Worm (Caenorhabditis elegans): ENCODE measurements around the gene C55A6.12.
A peak's percentile ranks its signal among the peaks of the same experiment; 100 is the strongest.

Gene C55A6.12

ce11 chrV:11508773-11509172 is 5.8 kb upstream of the C55A6.12 start, which contains the start of gene ttll-5:
Gene ttll-5, plus strand, starts transcription at chrV:11509060.
- TF ChIP-seq snpc-1.1 (tag; optimal IDR thresholded peaks at IDR 0.05; ENCODE audit: insufficient read depth) (no peak), nhr-179 (tag; optimal IDR thresholded peaks at IDR 0.05) (no peak), F37B4.10 (GFP tag; IDR thresholded peaks at IDR 0.05) (no peak), hmg-1.2 (GFP tag; IDR thresholded peaks at IDR 0.05) (no peak), egl-18 (GFP tag; IDR thresholded peaks at IDR 0.05) (no peak), him-1 (tag; optimal IDR thresholded peaks at IDR 0.05) (no peak), lin-40 (tag; optimal IDR thresholded peaks at IDR 0.05) (no peak), Y53G8AR.9 (GFP tag; conservative IDR thresholded peaks at IDR 0.05) (no peak), ets-4 (GFP tag; optimal IDR thresholded peaks at IDR 0.05) (no peak), somi-1 (GFP tag; optimal IDR thresholded peaks at IDR 0.05) (no peak), die-1 (tag; optimal IDR thresholded peaks at IDR 0.05) (no peak), cebp-2 (GFP tag; IDR thresholded peaks at IDR 0.05) (no peak), bed-2 (GFP tag; IDR thresholded peaks at IDR 0.05) (no peak), T07F8.4 (tag; optimal IDR thresholded peaks at IDR 0.05) (no peak), attf-6 (GFP tag; IDR thresholded peaks at IDR 0.05) (no peak), madf-10 (tag; optimal IDR thresholded peaks at IDR 0.05) (no peak), ceh-58 (GFP tag; IDR thresholded peaks at IDR 0.05) (no peak), F22D6.2 (tag; optimal IDR thresholded peaks at IDR 0.05) (no peak)

- TF ChIP-seq him-1 (tag; optimal IDR thresholded peaks at IDR 0.05) (no peak), madf-6 (GFP tag; IDR thresholded peaks at IDR 0.05) (no peak), Y53F4B.3 (GFP tag; IDR thresholded peaks at IDR 0.05) (no peak), cebp-2 (GFP tag; IDR thresholded peaks at IDR 0.05) (no peak), ceh-58 (GFP tag; IDR thresholded peaks at IDR 0.05) (no peak)
These were observed 3.4 kb upstream of the C55A6.12 start for ce11 chrV:11506347-11506746.

ce11 chrV:11504853-11505397 is 2.0 kb upstream of the C55A6.12 start, which contains the start of the genes C55A6.1 and C55A6.10:
Gene C55A6.1, minus strand, starts transcription at chrV:11504968.
Gene C55A6.10, plus strand, starts transcription at chrV:11505347.
- TF ChIP-seq F49E8.2 (tag; optimal IDR thresholded peaks at IDR 0.05; ENCODE audit: insufficient read depth) (peak; percentile 61), Y95B8A.8 (GFP tag; IDR thresholded peaks at IDR 0.05) (peak; percentile 78; the same call in 1 of the 2 replicates), B0035.1 (tag; optimal IDR thresholded peaks at IDR 0.05) (peak; percentile 35), ZK185.1 (tag; optimal IDR thresholded peaks at IDR 0.05; ENCODE audit: poor library complexity, severe bottlenecking) (peak; percentile 64), madf-10 (tag; optimal IDR thresholded peaks at IDR 0.05) (peak; percentile 73), ztf-28 (GFP tag; IDR thresholded peaks at IDR 0.05) (peak; percentile 82; the same call in 1 of the 2 replicates), F33H1.4 (GFP tag; IDR thresholded peaks at IDR 0.05) (peak; percentile 64), hmg-1.2 (GFP tag; IDR thresholded peaks at IDR 0.05) (peak; percentile 64; the same call in 1 of the 2 replicates), C06A6.2 (GFP tag; conservative IDR thresholded peaks at IDR 0.05) (peak; percentile 83), lsl-1 (GFP tag; optimal IDR thresholded peaks at IDR 0.05) (peak; percentile 61), unc-130 (GFP tag; optimal IDR thresholded peaks at IDR 0.05) (peak; percentile 59), snpc-3.4 (tag; optimal IDR thresholded peaks at IDR 0.05) (peak; percentile 69), aptf-2 (GFP tag; conservative IDR thresholded peaks at IDR 0.05) (0 out of 2 replicates have a peak, but pooled peaks have one; percentile 25), lin-35 (GFP tag; optimal IDR thresholded peaks at IDR 0.05) (peak in 1 of 3 experiments; percentile 66), chd-7 (tag; optimal IDR thresholded peaks at IDR 0.05) (peak; percentile 50), B0336.3 (GFP tag; IDR thresholded peaks at IDR 0.05) (0 out of 2 replicates have a peak, but pooled peaks have one; percentile 54), sea-2 (GFP tag; IDR thresholded peaks at IDR 0.05) (0 out of 2 replicates have a peak, but pooled peaks have one; percentile 27), die-1 (tag; optimal IDR thresholded peaks at IDR 0.05) (peak; percentile 15), efl-1 (GFP tag; optimal IDR thresholded peaks at IDR 0.05) (peak; percentile 23), ceh-27 (GFP tag; optimal IDR thresholded peaks at IDR 0.05) (peak; percentile 72), madf-8 (GFP tag; conservative IDR thresholded peaks at IDR 0.05) (peak; percentile 42; the same call in 1 of the 2 replicates), rcor-1 (GFP tag; IDR thresholded peaks at IDR 0.05) (peak; percentile 80), snpc-4 (GFP tag; optimal IDR thresholded peaks at IDR 0.05) (peak; percentile 51), snpc-4 (tag; optimal IDR thresholded peaks at IDR 0.05) (peak in 3 of 4 experiments; percentile 65 to 77 (median 75)), C17E4.6 (GFP tag; IDR thresholded peaks at IDR 0.05) (peak; percentile 67), Y56A3A.18 (GFP tag; IDR thresholded peaks at IDR 0.05) (peak; percentile 70; the same call in 1 of the 2 replicates), let-526 (GFP tag; IDR thresholded peaks at IDR 0.05) (peak; percentile 67; the same call in 1 of the 2 replicates)

Measured in whole organism, young adult.